Worm (Caenorhabditis elegans): Measurements from ENCODE around the gene cutl-22.

DNA sequence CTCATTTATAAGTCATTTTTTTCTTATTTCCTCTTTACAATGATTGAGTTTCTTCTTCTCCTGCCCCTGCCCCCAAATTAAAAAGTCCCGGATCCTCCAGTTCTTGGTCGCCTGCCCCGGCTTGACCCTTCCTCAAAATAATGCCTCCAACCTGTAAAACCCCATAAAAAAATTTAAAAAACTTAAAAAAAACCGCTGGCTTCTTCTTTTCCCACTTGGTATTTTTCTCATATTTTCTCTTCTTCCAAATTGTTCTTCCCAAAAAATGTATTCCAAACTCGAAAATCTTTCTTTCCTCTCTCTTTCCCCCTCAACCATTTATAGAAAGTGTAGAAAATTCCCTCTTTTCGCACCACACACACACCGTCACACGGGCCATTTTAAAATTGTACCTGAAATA is 15.9 kb downstream of the cutl-22 start:
- TF ChIP-seq nhr-76 (tag; optimal IDR thresholded peaks at IDR 0.05), result no peak
- TF ChIP-seq nhr-28 (tag; optimal IDR thresholded peaks at IDR 0.05), result no peak
- TF ChIP-seq pqm-1 (tag; optimal IDR thresholded peaks at IDR 0.05), result no peak
- no peak for TF ChIP-seq nhr-11 (tag; optimal IDR thresholded peaks at IDR 0.05)
- TF ChIP-seq unc-62 (GFP tag; optimal IDR thresholded peaks at IDR 0.05 in 1 of 2), result no peak
- no peak for TF ChIP-seq unc-62 (tag; optimal IDR thresholded peaks at IDR 0.05)
- TF ChIP-seq hmg-1.1 (GFP tag; IDR thresholded peaks at IDR 0.05), result no peak
- no peak for TF ChIP-seq unc-130 (GFP tag; optimal IDR thresholded peaks at IDR 0.05)
- no peak for TF ChIP-seq mep-1 (tag; optimal IDR thresholded peaks at IDR 0.05)
- no peak for TF ChIP-seq lir-3 (tag; optimal IDR thresholded peaks at IDR 0.05)
- TF ChIP-seq cey-2 (tag; optimal IDR thresholded peaks at IDR 0.05; ENCODE audit: borderline replicate concordance, insufficient read depth), result no peak
- no peak for TF ChIP-seq fos-1 (tag; optimal IDR thresholded peaks at IDR 0.05)
- TF ChIP-seq ceh-20 (GFP tag; IDR thresholded peaks at IDR 0.05), result no peak
- TF ChIP-seq egl-27 (tag; optimal IDR thresholded peaks at IDR 0.05), result no peak
